Worm (Caenorhabditis elegans) whole organism, L2 larva: Measurements from ENCODE around the gene K09C8.7.

Experiments
- ZK546.5 ChIP-seq: sonication (generic microtip); optimal IDR thresholded peaks from 2 replicates; lab custom pipeline; 2017; ENCODE audit warnings: missing biosample characterization, missing genetic modification characterization
- ceh-82 ChIP-seq: fragments of 150-350 bp; optimal IDR thresholded peaks from 2 replicates; lab custom pipeline; 2014; ENCODE audit warnings: missing biosample characterization, missing genetic modification characterization
- lin-11 ChIP-seq: fragments of 150-350 bp; sonication (generic microtip); optimal IDR thresholded peaks from 2 replicates; lab custom pipeline; 2014; ENCODE audit warnings: missing biosample characterization, missing genetic modification characterization, inconsistent platforms, mixed read lengths
- nhr-12 ChIP-seq: fragments of 150-350 bp; optimal IDR thresholded peaks from 2 replicates; lab custom pipeline; 2014; ENCODE audit warnings: missing biosample characterization, missing genetic modification characterization
- nhr-237 ChIP-seq: fragments of 150-350 bp; optimal IDR thresholded peaks from 2 replicates; lab custom pipeline; 2014; ENCODE audit warnings: missing biosample characterization, missing genetic modification characterization
- nhr-6 ChIP-seq: fragments of 150-350 bp; optimal IDR thresholded peaks from 2 replicates; lab custom pipeline; 2014; ENCODE audit warnings: missing biosample characterization, missing genetic modification characterization
- nhr-77 ChIP-seq: fragments of 150-350 bp; optimal IDR thresholded peaks from 2 replicates; lab custom pipeline; 2014; ENCODE audit warnings: missing biosample characterization, missing genetic modification characterization
- skn-1 ChIP-seq: sonication (generic microtip); optimal IDR thresholded peaks from 2 replicates; lab custom pipeline; 2017; ENCODE audit warnings: missing biosample characterization, missing genetic modification characterization
- ztf-11 ChIP-seq: sonication (generic microtip); optimal IDR thresholded peaks from 2 replicates; lab custom pipeline; 2017; ENCODE audit warnings: missing biosample characterization, missing genetic modification characterization

DNA sequence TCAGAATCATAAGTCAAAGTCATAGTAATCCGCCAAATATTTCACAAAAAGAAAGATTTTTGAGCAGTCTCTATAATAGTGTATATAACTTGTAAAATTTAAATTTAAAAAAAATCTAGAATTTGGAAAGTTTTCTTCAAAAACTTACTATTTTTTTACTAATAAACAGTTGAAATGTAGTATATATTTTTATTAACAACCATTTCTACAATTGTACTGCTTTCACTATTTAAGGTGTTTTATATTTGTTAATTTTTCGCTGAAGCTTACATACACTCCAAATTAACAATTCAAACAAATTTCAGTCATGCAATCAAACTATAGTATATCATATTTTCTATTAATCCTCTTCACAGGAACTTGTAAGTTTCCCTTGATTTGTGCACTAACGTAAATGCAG lies 15.1 kb upstream of the K09C8.7 start, which contains the start of gene lge-1:
- TF ChIP-seq ceh-82 (tag; lab: Kevin White, UChicago), result no peak
- TF ChIP-seq ztf-11 (tag; lab: Kevin White, UChicago), result no peak
- no peak for TF ChIP-seq ZK546.5 (tag; lab: Kevin White, UChicago)
- TF ChIP-seq nhr-6 (tag; lab: Kevin White, UChicago), result no peak
- TF ChIP-seq nhr-12, result no peak
- TF ChIP-seq lin-11 (tag; lab: Kevin White, UChicago), result no peak
- TF ChIP-seq nhr-237 (tag; lab: Kevin White, UChicago), result no peak
- TF ChIP-seq skn-1 (tag; lab: Kevin White, UChicago), result no peak
- TF ChIP-seq nhr-77 (tag; lab: Kevin White, UChicago), result no peak
